Fruit fly (Drosophila melanogaster): ENCODE measurements around the gene Cad86C.

Gene Cad86C

DNA sequence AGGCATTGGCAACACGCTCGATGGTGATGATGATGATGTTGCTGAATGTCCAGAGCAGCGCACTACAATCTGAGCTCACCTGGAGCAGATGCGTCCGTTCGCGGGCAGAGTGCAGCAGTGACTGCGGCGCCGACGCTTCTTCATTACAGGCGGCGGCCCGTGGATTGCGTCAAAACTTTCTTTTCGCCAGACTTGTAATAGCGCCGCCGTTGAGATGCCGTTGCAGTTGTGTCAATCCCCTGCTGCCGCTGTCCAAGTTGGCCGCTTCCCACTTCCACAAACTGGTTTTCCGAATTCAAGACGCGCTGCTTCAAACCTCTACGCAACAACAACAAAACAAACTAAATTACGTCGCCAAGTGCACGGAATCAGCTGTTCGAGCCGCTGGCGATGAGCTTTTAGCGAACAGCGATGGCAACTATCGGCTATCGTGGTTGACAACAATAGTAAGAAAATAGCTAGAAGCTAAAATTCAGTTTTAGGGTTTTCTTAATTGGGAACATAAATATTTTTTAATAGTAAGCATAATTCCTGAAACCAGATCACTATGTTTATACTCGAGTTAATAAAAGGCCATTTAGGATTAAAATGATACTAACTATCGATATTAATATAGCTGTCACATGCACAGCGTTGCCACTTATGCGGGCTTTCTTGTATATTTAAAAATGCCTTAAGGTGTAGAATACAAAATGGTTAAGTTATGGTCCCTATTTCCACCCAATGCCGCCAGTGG is 55.1 kb downstream of the Cad86C start, which contains the start of gene Tpc1 (continued):
- TF ChIP-seq CG11560 (tag; IDR thresholded peaks at IDR 0.05) (no peak), CG9876 (GFP tag; optimal IDR thresholded peaks at IDR 0.05) (no peak), CG15073 (GFP tag; optimal IDR thresholded peaks at IDR 0.05) (no peak), CG7556 (GFP tag; optimal IDR thresholded peaks at IDR 0.05) (no peak), Lhr (GFP tag; optimal IDR thresholded peaks at IDR 0.05) (peak; percentile 21), Trl (optimal IDR thresholded peaks at IDR 0.05) (no peak), Trl (GFP tag; optimal IDR thresholded peaks at IDR 0.05) (peak; percentile 38), Xbp1 (GFP tag; optimal IDR thresholded peaks at IDR 0.05) (peak; percentile 57), CG31388 (GFP tag; optimal IDR thresholded peaks at IDR 0.05) (no peak), Xrp1 (GFP tag; IDR thresholded peaks at IDR 0.05) (no peak), Dp (GFP tag; optimal IDR thresholded peaks at IDR 0.05) (peak; percentile 89), luna (GFP tag; optimal IDR thresholded peaks at IDR 0.05) (peak; percentile 48), CG10209 (GFP tag; optimal IDR thresholded peaks at IDR 0.05) (no peak), Dek (tag; optimal IDR thresholded peaks at IDR 0.05) (peak; percentile 34), CG15696 (tag; optimal IDR thresholded peaks at IDR 0.05) (peak; percentile 26), CG9437 (GFP tag; optimal IDR thresholded peaks at IDR 0.05) (peak; percentile 70), Bdp1 (GFP tag; optimal IDR thresholded peaks at IDR 0.05) (peak; percentile 37), CG9609 (GFP tag; optimal IDR thresholded peaks at IDR 0.05) (peak; percentile 27), stwl (tag; optimal IDR thresholded peaks at IDR 0.05) (peak; percentile 36), dpn (GFP tag; optimal IDR thresholded peaks at IDR 0.05) (peak; percentile 16 to 44), pros (GFP tag; optimal IDR thresholded peaks at IDR 0.05) (peak; percentile 90), CG17186 (GFP tag; optimal IDR thresholded peaks at IDR 0.05) (no peak), scrt (GFP tag; optimal IDR thresholded peaks at IDR 0.05) (peak; percentile 47), CG12659 (GFP tag; optimal IDR thresholded peaks at IDR 0.05) (peak; percentile 36), CG11696 (GFP tag; IDR thresholded peaks at IDR 0.05) (no peak), CG8924 (tag; optimal IDR thresholded peaks at IDR 0.05) (peak; percentile 10), CG10267 (tag; optimal IDR thresholded peaks at IDR 0.05) (peak; percentile 55), slou (GFP tag; optimal IDR thresholded peaks at IDR 0.05) (no peak), CG34224 (GFP tag; IDR thresholded peaks at IDR 0.05; ENCODE audit: partially characterized antibody) (peak; percentile 91), shn (GFP tag; optimal IDR thresholded peaks at IDR 0.05) (peak; percentile 10), Sry-β (GFP tag; optimal IDR thresholded peaks at IDR 0.05) (peak; percentile 99), mam (GFP tag; optimal IDR thresholded peaks at IDR 0.05) (peak; percentile 55), HLH54F (GFP tag; optimal IDR thresholded peaks at IDR 0.05) (peak; percentile 62), zfh2 (GFP tag; optimal IDR thresholded peaks at IDR 0.05) (peak; percentile 41), Rfx (GFP tag; IDR thresholded peaks at IDR 0.05) (peak; percentile 51), ERR (GFP tag; optimal IDR thresholded peaks at IDR 0.05) (no peak), CG32767 (GFP tag; IDR thresholded peaks at IDR 0.05) (no peak), CG1602 (GFP tag; optimal IDR thresholded peaks at IDR 0.05) (peak; percentile 27), CG4328 (GFP tag; optimal IDR thresholded peaks at IDR 0.05) (no peak), unpg (GFP tag; optimal IDR thresholded peaks at IDR 0.05) (peak; percentile 19), Stat92E (GFP tag; optimal IDR thresholded peaks at IDR 0.05) (peak in 1 of 3 experiments; percentile 54), exex (tag; optimal IDR thresholded peaks at IDR 0.05) (peak; percentile 16), lov (optimal IDR thresholded peaks at IDR 0.05) (no peak), lov (GFP tag; IDR thresholded peaks at IDR 0.05) (0 out of 3 replicates have a peak, but pooled peaks have one; percentile 22), CG11723 (GFP tag; optimal IDR thresholded peaks at IDR 0.05) (no peak), Ptx1 (GFP tag; IDR thresholded peaks at IDR 0.05) (peak; percentile 41), emc (GFP tag; optimal IDR thresholded peaks at IDR 0.05) (no peak), CG17361 (GFP tag; IDR thresholded peaks at IDR 0.05) (peak; percentile 44; the same call in 2 of the 3 replicates), CG1233 (GFP tag; optimal IDR thresholded peaks at IDR 0.05) (no peak), ftz-f1 (GFP tag; optimal IDR thresholded peaks at IDR 0.05) (peak; percentile 5)
